Worm (Caenorhabditis elegans) whole organism, young adult: ENCODE data around the gene T04H1.12.

Source experiments
- B0019.2 ChIP-seq: fragments of 200-800 bp; sonication (Bioruptor generic); conservative IDR thresholded peaks from 2 replicates; pipeline ENCODE4 v1.3.6; 2022; ENCODE audit warnings: missing genetic modification reagents, missing genetic modification characterization, missing compliant biosample characterization
- F39B2.1 ChIP-seq: fragments of 200-800 bp; sonication (Bioruptor generic); IDR thresholded peaks from 2 replicates; pipeline ENCODE4 v1.3.6; 2022; ENCODE audit warnings: missing genetic modification reagents, missing genetic modification characterization, missing compliant biosample characterization
- F49E8.2 ChIP-seq: sonication (generic microtip); optimal IDR thresholded peaks from 3 replicates; lab custom pipeline; 2017; ENCODE audit warnings: missing genetic modification characterization, mild to moderate bottlenecking, missing compliant biosample characterization, antibody characterized with exemption, moderate library complexity; ENCODE audit not compliant: insufficient read depth
- F55B11.4 ChIP-seq: sonication (generic microtip); optimal IDR thresholded peaks from 2 replicates; lab custom pipeline; 2016; ENCODE audit warnings: missing compliant biosample characterization, missing genetic modification characterization, borderline replicate concordance; ENCODE audit not compliant: insufficient read depth
- K12H6.12 ChIP-seq: fragments of 200-800 bp; sonication (Bioruptor generic); optimal IDR thresholded peaks from 2 replicates; lab custom pipeline; 2018; ENCODE audit warnings: mild to moderate bottlenecking, missing genetic modification characterization, missing compliant biosample characterization
- T26A5.8 ChIP-seq: sonication (generic microtip); optimal IDR thresholded peaks from 2 replicates; lab custom pipeline; 2016; ENCODE audit warnings: missing genetic modification characterization, missing compliant biosample characterization
- Y67H2A.10 ChIP-seq: fragments of 200-800 bp; sonication (Bioruptor generic); conservative IDR thresholded peaks from 2 replicates; pipeline ENCODE4 v1.3.6; 2022; ENCODE audit warnings: missing genetic modification reagents, missing genetic modification characterization, missing compliant biosample characterization
- ZK185.1 ChIP-seq: sonication (generic microtip); optimal IDR thresholded peaks from 2 replicates; lab custom pipeline; 2016; ENCODE audit warnings: mild to moderate bottlenecking, missing genetic modification characterization, missing compliant biosample characterization; ENCODE audit not compliant: poor library complexity, severe bottlenecking
- ama-1 ChIP-seq, 3 experiments: fragments of 150-350 bp in 1 of 3; sonication (generic microtip) in 2 of 3; optimal IDR thresholded peaks; 2 replicates each; lab custom pipeline; 2014 to 2018; ENCODE audit warnings: missing biosample characterization in 2 of 3, missing genetic modification characterization in 2 of 3, missing genetic modification reagents in 2 of 3
- atf-7 ChIP-seq: sonication (generic microtip); optimal IDR thresholded peaks from 2 replicates; lab custom pipeline; 2017; ENCODE audit warnings: mild to moderate bottlenecking, missing genetic modification characterization, missing compliant biosample characterization
- attf-3 ChIP-seq: fragments of 200-800 bp; sonication (Bioruptor generic); conservative IDR thresholded peaks from 2 replicates; pipeline ENCODE4 v1.3.6; 2022; ENCODE audit warnings: missing genetic modification reagents, missing genetic modification characterization, missing compliant biosample characterization
- attf-5 ChIP-seq: fragments of 200-800 bp; sonication (Bioruptor generic); optimal IDR thresholded peaks from 2 replicates; lab custom pipeline; 2018; ENCODE audit warnings: mild to moderate bottlenecking, missing genetic modification characterization, missing compliant biosample characterization
- ceh-40 ChIP-seq: fragments of 200-800 bp; sonication (Bioruptor generic); IDR thresholded peaks from 2 replicates; pipeline ENCODE4 v1.3.6; 2022; ENCODE audit warnings: missing genetic modification characterization, missing compliant biosample characterization
- ceh-91 ChIP-seq: fragments of 200-800 bp; sonication (Bioruptor generic); IDR thresholded peaks from 2 replicates; pipeline ENCODE4 v1.3.6; 2022; ENCODE audit warnings: missing genetic modification reagents, missing genetic modification characterization, missing compliant biosample characterization
- efl-1 ChIP-seq: fragments of 150-350 bp; optimal IDR thresholded peaks from 2 replicates; lab custom pipeline; 2014; ENCODE audit warnings: missing biosample characterization, missing genetic modification reagents, missing genetic modification characterization
- egrh-3 ChIP-seq: fragments of 200-800 bp; sonication (Bioruptor generic); IDR thresholded peaks from 2 replicates; pipeline ENCODE4 v1.3.6; 2022; ENCODE audit warnings: missing genetic modification reagents, missing genetic modification characterization, missing compliant biosample characterization
- fkh-3 ChIP-seq: sonication (generic microtip); optimal IDR thresholded peaks from 2 replicates; lab custom pipeline; 2016; ENCODE audit warnings: mild to moderate bottlenecking, missing genetic modification characterization, missing compliant biosample characterization
- lag-1 ChIP-seq: fragments of 200-800 bp; sonication (Bioruptor generic); IDR thresholded peaks from 2 replicates; pipeline ENCODE4 v1.3.6; 2022; ENCODE audit warnings: missing genetic modification reagents, missing genetic modification characterization, missing compliant biosample characterization
- lin-40 ChIP-seq: sonication (generic microtip); optimal IDR thresholded peaks from 2 replicates; lab custom pipeline; 2016; ENCODE audit warnings: missing genetic modification characterization, mild to moderate bottlenecking, missing compliant biosample characterization, missing genotype, missing genetic modification reagents
- lin-54 ChIP-seq: fragments of 200-800 bp; sonication (Bioruptor generic); optimal IDR thresholded peaks from 2 replicates; lab custom pipeline; 2018; ENCODE audit warnings: mild to moderate bottlenecking, missing genetic modification characterization, missing compliant biosample characterization
- madf-8 ChIP-seq: fragments of 200-800 bp; sonication (Bioruptor generic); conservative IDR thresholded peaks from 2 replicates; pipeline ENCODE4 v1.3.6; 2022; ENCODE audit warnings: missing genetic modification reagents, missing genetic modification characterization, missing compliant biosample characterization
- mcd-1 ChIP-seq: fragments of 200-800 bp; sonication (Bioruptor generic); IDR thresholded peaks from 2 replicates; pipeline ENCODE4 v1.3.6; 2022; ENCODE audit warnings: missing genetic modification reagents, missing genetic modification characterization, missing compliant biosample characterization
- mel-28 ChIP-seq: sonication (generic microtip); optimal IDR thresholded peaks from 2 replicates; lab custom pipeline; 2016; ENCODE audit warnings: borderline replicate concordance, mild to moderate bottlenecking, missing genetic modification characterization, missing compliant biosample characterization
- nfya-1 ChIP-seq: sonication (generic microtip); optimal IDR thresholded peaks from 2 replicates; lab custom pipeline; 2017; ENCODE audit warnings: antibody characterized with exemption, missing compliant biosample characterization, missing genetic modification characterization, borderline replicate concordance; ENCODE audit not compliant: insufficient read depth
- nhr-179 ChIP-seq: sonication (generic microtip); optimal IDR thresholded peaks from 2 replicates; lab custom pipeline; 2016; ENCODE audit warnings: mild to moderate bottlenecking, missing genetic modification characterization, missing compliant biosample characterization
- nhr-80 ChIP-seq: sonication (generic microtip); optimal IDR thresholded peaks from 2 replicates; lab custom pipeline; 2016; ENCODE audit warnings: missing genetic modification characterization, missing compliant biosample characterization
- nhr-90 ChIP-seq: sonication (generic microtip); optimal IDR thresholded peaks from 2 replicates; lab custom pipeline; 2016; ENCODE audit warnings: missing genotype, mild to moderate bottlenecking, missing genetic modification characterization, missing compliant biosample characterization
- pbrm-1 ChIP-seq: fragments of 200-800 bp; sonication (Bioruptor generic); IDR thresholded peaks from 2 replicates; pipeline ENCODE4 v1.3.6; 2022; ENCODE audit warnings: missing genetic modification reagents, missing genetic modification characterization, missing compliant biosample characterization
- rec-8 ChIP-seq, 2 experiments: sonication (generic microtip); optimal IDR thresholded peaks; 2 replicates each; lab custom pipeline; 2016; ENCODE audit warnings: mild to moderate bottlenecking in 2 of 2, missing genetic modification characterization in 2 of 2, missing genetic modification reagents in 2 of 2, missing genotype in 2 of 2, missing biosample characterization in 1 of 2, missing compliant biosample characterization in 1 of 2, moderate library complexity in 1 of 2
- repo-1 ChIP-seq: sonication (generic microtip); optimal IDR thresholded peaks from 2 replicates; lab custom pipeline; 2017; ENCODE audit warnings: mild to moderate bottlenecking, missing genetic modification characterization, missing compliant biosample characterization
- rpc-1 ChIP-seq, 2 experiments: fragments of 150-350 bp in 1 of 2; sonication (generic microtip) in 1 of 2; optimal IDR thresholded peaks; 2 replicates each; lab custom pipeline; 2014 to 2018; ENCODE audit warnings: missing biosample characterization in 1 of 2, missing genetic modification characterization in 1 of 2, missing genetic modification reagents in 1 of 2, missing genotype in 1 of 2
- sdz-38 ChIP-seq: sonication (generic microtip); optimal IDR thresholded peaks from 2 replicates; lab custom pipeline; 2016; ENCODE audit warnings: missing genotype, missing genetic modification characterization, missing compliant biosample characterization
- snpc-1.3 ChIP-seq: sonication (generic microtip); optimal IDR thresholded peaks from 2 replicates; lab custom pipeline; 2017; ENCODE audit warnings: missing genetic modification characterization, mild to moderate bottlenecking, missing compliant biosample characterization, antibody characterized with exemption, moderate library complexity, missing genotype, missing genetic modification reagents; ENCODE audit not compliant: insufficient read depth
- somi-1 ChIP-seq: fragments of 200-800 bp; sonication (Bioruptor generic); optimal IDR thresholded peaks from 2 replicates; lab custom pipeline; 2018; ENCODE audit warnings: mild to moderate bottlenecking, missing genetic modification characterization, missing compliant biosample characterization
- sptf-2 ChIP-seq: fragments of 200-800 bp; sonication (Bioruptor generic); optimal IDR thresholded peaks from 2 replicates; lab custom pipeline; 2018; ENCODE audit warnings: mild to moderate bottlenecking, missing genetic modification characterization, missing compliant biosample characterization
- zim-3 ChIP-seq: sonication (generic microtip); optimal IDR thresholded peaks from 2 replicates; lab custom pipeline; 2017; ENCODE audit warnings: mild to moderate bottlenecking, missing genetic modification characterization, moderate library complexity, missing compliant biosample characterization
- ztf-26 ChIP-seq: sonication (generic microtip); optimal IDR thresholded peaks from 2 replicates; lab custom pipeline; 2017; ENCODE audit warnings: missing genetic modification characterization, missing compliant biosample characterization
- ztf-28 ChIP-seq: fragments of 200-800 bp; sonication (Bioruptor generic); IDR thresholded peaks from 2 replicates; pipeline ENCODE4 v1.3.6; 2022; ENCODE audit warnings: missing genetic modification reagents, missing genetic modification characterization, missing compliant biosample characterization

T04H1.12 gene

DNA sequence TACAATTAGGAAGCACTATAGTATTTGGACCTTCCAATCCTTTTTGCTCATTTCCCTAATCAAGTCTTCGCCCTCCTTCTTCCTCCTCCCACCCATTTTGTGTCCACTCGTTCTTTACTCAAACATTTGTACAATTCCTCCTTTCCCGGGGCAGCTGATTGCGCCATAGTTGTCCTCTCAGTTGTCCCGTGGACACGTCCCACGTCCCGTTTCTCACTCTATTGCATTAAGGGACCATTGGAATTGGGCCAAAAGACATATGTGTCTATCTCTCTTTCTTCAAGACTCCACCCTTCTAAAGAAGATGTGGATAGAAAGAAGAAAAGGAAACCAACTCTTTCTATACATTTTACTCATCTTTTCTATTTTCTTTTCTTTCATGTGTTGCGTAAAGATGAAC lies 44.4 kb upstream of the T04H1.12 start:
- no peak for TF ChIP-seq attf-3
- TF ChIP-seq efl-1 (GFP tag; lab: Kevin White, UChicago), result no peak
- no peak for TF ChIP-seq ZK185.1 (tag; lab: Kevin White, UChicago)
- TF ChIP-seq nhr-90 (tag; lab: Kevin White, UChicago), result no peak
- TF ChIP-seq T26A5.8 (tag; lab: Kevin White, UChicago), result no peak
- TF ChIP-seq lin-40 (tag; lab: Kevin White, UChicago), result no peak
- TF ChIP-seq, all 124 proteins: peak for 0

DNA sequence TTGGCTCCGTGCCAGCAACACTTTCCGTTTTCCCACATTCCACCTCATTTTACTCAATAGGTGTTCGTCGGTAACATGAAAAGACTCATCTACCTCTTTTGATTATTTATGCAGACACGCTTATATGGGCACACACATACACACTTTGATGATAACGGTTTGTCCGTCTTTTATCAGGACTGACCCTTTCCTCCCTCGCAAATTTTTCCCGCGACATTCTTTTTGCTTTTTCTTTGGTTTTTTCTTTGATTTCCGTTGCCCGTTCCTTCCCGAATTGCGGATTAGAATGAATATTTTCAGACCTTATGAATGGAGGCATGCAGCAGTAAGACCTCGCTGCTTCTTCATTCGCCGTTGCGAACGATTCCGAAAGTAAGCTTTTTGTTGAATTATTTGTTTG lies 42.4 kb upstream of the T04H1.12 start, which contains the start of gene vab-8:
TSS of gene vab-8 (plus strand) at position 301 of the 400 bp plus-strand sequence.
- TF ChIP-seq fkh-3, result no peak
- TF ChIP-seq nhr-80, result peak; percentile 57

DNA sequence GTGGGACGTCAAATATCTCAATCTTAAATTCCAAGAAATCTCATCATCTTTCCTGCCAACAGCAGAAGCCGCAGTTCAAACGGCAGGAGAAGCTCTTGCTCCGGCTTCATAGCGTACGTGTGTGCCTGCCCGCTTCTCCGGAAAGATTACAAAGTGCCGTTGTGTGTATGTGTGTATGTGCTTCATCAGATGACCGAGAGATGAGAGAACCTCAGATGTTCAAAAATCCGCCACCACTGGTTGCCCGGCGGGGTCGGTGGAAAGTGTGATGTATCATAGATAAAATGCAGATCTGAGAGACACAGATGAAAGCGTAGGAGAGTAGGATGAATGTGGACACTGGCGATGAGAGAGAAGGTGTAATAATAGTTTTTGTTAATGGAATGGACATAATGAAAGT lies 22.0 kb upstream of the T04H1.12 start:
- TF ChIP-seq F39B2.1 (GFP tag; lab: Robert Waterston, UW) (no peak), snpc-1.3 (tag; lab: Kevin White, UChicago) (no peak), egrh-3 (GFP tag; lab: Robert Waterston, UW) (no peak), somi-1 (GFP tag; lab: Kevin White, UChicago) (no peak), attf-5 (no peak), lag-1 (GFP tag; lab: Robert Waterston, UW) (no peak), sdz-38 (no peak), F49E8.2 (tag; lab: Kevin White, UChicago) (no peak), zim-3 (tag; lab: Kevin White, UChicago) (no peak), F55B11.4 (tag; lab: Kevin White, UChicago) (no peak)

DNA sequence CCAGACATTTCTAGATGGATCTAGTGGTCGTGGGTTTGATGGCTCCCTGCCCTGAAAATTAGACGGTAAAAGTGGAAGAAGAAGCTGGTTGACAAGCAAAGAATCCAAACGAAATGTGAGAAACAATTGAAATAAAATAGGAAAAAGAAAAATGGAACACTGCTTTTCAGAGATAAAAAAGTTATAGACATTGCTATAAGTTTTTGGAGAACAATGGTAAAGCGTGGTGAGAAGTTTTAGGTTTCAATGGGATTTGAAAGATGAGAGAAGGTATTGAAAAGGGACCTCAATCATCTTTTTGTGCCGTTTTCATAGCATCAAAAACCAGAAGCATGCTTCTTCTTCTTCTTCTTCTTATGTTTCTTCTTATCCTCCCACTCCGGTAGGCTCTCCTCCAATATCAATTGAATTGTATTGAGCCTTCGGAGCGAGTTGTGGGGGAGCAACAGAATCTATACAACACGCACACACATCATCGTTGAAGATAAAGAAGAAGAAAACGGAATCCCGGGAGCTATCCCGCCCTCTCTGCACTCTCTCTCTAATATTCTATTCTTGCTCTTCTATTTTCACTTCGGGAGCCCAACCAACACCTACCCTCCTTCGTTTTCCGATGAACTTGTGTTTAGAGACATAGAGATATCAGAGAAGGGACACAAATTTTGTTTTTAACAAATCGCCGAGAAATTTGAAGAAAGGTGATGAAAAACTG lies 21.0 kb upstream of the T04H1.12 start, which contains the start of gene myo-3:
TSS of gene myo-3 (minus strand) at position 51 of the 712 bp plus-strand sequence.
- no peak for TF ChIP-seq ztf-26 (tag; lab: Kevin White, UChicago)
- no peak for TF ChIP-seq rec-8 (tag; optimal IDR thresholded peaks at IDR 0.05; lab: Kevin White, UChicago)
- no peak for TF ChIP-seq sptf-2
- no peak for TF ChIP-seq K12H6.12 (tag; lab: Kevin White, UChicago)
- no peak for TF ChIP-seq nfya-1 (tag; lab: Kevin White, UChicago)
- TF ChIP-seq pbrm-1, result no peak
- no peak for TF ChIP-seq repo-1 (tag; lab: Kevin White, UChicago)

DNA sequence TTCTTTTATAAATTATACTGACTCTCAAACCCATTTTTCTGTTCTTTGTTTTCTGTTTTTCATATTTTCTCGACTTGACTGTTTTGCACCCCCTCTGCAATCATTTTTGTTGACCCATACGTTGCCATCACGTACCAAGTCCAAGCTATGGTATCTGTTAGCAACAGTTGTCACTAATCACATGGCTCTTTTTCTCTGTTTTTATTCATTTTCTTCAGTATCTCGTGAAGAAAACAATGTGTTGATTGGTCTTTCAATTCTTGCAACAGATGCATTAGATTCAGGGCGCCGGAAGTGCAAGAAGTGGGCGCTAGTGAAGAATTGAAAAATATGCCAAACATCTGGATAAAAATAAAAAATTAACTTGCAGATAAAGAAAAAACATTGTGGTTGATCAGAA lies 19.9 kb upstream of the T04H1.12 start:
- no peak for TF ChIP-seq Y67H2A.10 (GFP tag; lab: Robert Waterston, UW)
- no peak for TF ChIP-seq zim-3 (tag; lab: Kevin White, UChicago)
- no peak for TF ChIP-seq B0019.2

DNA sequence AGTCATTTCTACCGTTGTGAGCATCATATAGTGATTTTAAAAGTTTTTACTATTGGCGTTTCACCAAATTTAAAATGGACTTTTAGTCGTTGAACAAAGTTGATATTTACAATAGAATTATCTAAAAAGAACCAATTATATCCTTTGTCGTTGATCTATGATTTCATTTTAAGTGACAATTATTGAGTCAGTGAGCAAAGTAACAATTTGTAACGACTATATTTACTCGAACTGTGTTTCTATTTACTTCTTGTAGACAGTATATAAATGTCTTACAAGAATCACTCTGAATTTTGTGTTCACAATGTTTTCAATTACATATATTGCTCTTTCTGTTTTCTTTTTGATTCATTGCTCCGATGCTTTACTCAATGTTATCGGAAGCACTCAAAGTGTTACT lies 14.3 kb upstream of the T04H1.12 start, which contains the start of gene ttr-22:
TSS of gene ttr-22 (plus strand) at position 301 of the 400 bp plus-strand sequence.
- no peak for TF ChIP-seq ceh-91 (GFP tag; lab: Robert Waterston, UW)
- TF ChIP-seq atf-7 (tag; lab: Kevin White, UChicago), result no peak
- TF ChIP-seq ztf-26 (tag; lab: Kevin White, UChicago), result no peak
- TF ChIP-seq rpc-1 (optimal IDR thresholded peaks at IDR 0.05; lab: Kevin White, UChicago), result no peak
- TF ChIP-seq rpc-1 (tag; optimal IDR thresholded peaks at IDR 0.05; lab: Kevin White, UChicago), result no peak
- no peak for TF ChIP-seq ceh-40
- no peak for TF ChIP-seq mcd-1 (GFP tag; lab: Robert Waterston, UW)
- no peak for TF ChIP-seq mel-28 (tag; lab: Kevin White, UChicago)
- no peak for TF ChIP-seq nhr-179 (tag; lab: Kevin White, UChicago)
- TF ChIP-seq lin-54 (GFP tag; lab: Kevin White, UChicago), result no peak
- no peak for TF ChIP-seq ama-1 (optimal IDR thresholded peaks at IDR 0.05; lab: Kevin White, UChicago)
- TF ChIP-seq ama-1 (GFP tag; optimal IDR thresholded peaks at IDR 0.05; lab: Kevin White, UChicago), result no peak
- no peak for TF ChIP-seq Y67H2A.10 (GFP tag; lab: Robert Waterston, UW)
- TF ChIP-seq madf-8 (GFP tag; lab: Robert Waterston, UW), result no peak
- no peak for TF ChIP-seq ztf-28
